Fruit fly (Drosophila melanogaster) whole organism, embryonic: Measurements from ENCODE around the gene CG13138.

Experiments used
- CG10209 ChIP-seq: fragments of 200-800 bp; sonication (Bioruptor generic); optimal IDR thresholded peaks from 3 replicates; lab custom pipeline; 2017; ENCODE audit warnings: missing biosample characterization, mild to moderate bottlenecking, missing genetic modification characterization, missing genetic modification reagents
- CG10321 ChIP-seq: fragments of 200-800 bp; sonication (Bioruptor generic); IDR thresholded peaks from 2 replicates; pipeline ENCODE4 v1.3.6; 2022; ENCODE audit warnings: missing biosample characterization, missing genetic modification characterization
- CG10462 ChIP-seq: fragments of 200-800 bp; sonication (Bioruptor generic); optimal IDR thresholded peaks from 2 replicates; lab custom pipeline; 2016; ENCODE audit warnings: missing biosample characterization, missing genetic modification characterization
- CG11456 ChIP-seq: fragments of 200-800 bp; sonication (Bioruptor generic); IDR thresholded peaks from 3 replicates; pipeline ENCODE4 v1.3.6; 2022; ENCODE audit warnings: missing biosample characterization, missing genetic modification characterization
- CG12155 ChIP-seq: fragments of 200-800 bp; sonication (Bioruptor generic); optimal IDR thresholded peaks from 3 replicates; lab custom pipeline; 2016; ENCODE audit warnings: missing biosample characterization, missing genetic modification characterization
- CG12769 ChIP-seq: fragments of 200-800 bp; sonication (Bioruptor generic); optimal IDR thresholded peaks from 2 replicates; lab custom pipeline; 2019; ENCODE audit warnings: missing biosample characterization, mild to moderate bottlenecking, missing genetic modification characterization, moderate library complexity
- CG13123 ChIP-seq: fragments of 200-800 bp; sonication (Bioruptor generic); optimal IDR thresholded peaks from 2 replicates; lab custom pipeline; 2016; ENCODE audit warnings: missing biosample characterization, missing genetic modification characterization
- CG1602 ChIP-seq: fragments of 200-800 bp; sonication (Bioruptor generic); optimal IDR thresholded peaks from 3 replicates; lab custom pipeline; 2016; ENCODE audit warnings: missing biosample characterization, missing genetic modification characterization
- CG32767 ChIP-seq: fragments of 200-800 bp; sonication (Bioruptor generic); IDR thresholded peaks from 2 replicates; pipeline ENCODE4 v1.3.6; 2022; ENCODE audit warnings: missing biosample characterization, missing genetic modification characterization
- CG4360 ChIP-seq: fragments of 200-800 bp; sonication (Bioruptor generic); IDR thresholded peaks from 2 replicates; pipeline ENCODE4 v1.3.6; 2022; ENCODE audit warnings: missing biosample characterization, missing genetic modification characterization
- CG4707 ChIP-seq: fragments of 200-800 bp; sonication (Bioruptor generic); optimal IDR thresholded peaks from 2 replicates; lab custom pipeline; 2018; ENCODE audit warnings: missing biosample characterization, mild to moderate bottlenecking, missing genetic modification characterization, moderate library complexity
- CG7271 ChIP-seq: fragments of 200-800 bp; sonication (Bioruptor generic); optimal IDR thresholded peaks from 2 replicates; lab custom pipeline; 2018; ENCODE audit warnings: missing biosample characterization, mild to moderate bottlenecking, missing genetic modification characterization, moderate library complexity
- CG7556 ChIP-seq: fragments of 200-800 bp; sonication (Bioruptor generic); optimal IDR thresholded peaks from 2 replicates; lab custom pipeline; 2017; ENCODE audit warnings: missing biosample characterization, mild to moderate bottlenecking, missing genetic modification characterization
- CG7987 ChIP-seq: fragments of 200-800 bp; sonication (Bioruptor generic); optimal IDR thresholded peaks from 2 replicates; lab custom pipeline; 2018; ENCODE audit warnings: missing biosample characterization, mild to moderate bottlenecking, missing genetic modification characterization, moderate library complexity
- CG8478 ChIP-seq: fragments of >200 bp; optimal IDR thresholded peaks from 2 replicates; lab custom pipeline; 2018
- CHES-1-like ChIP-seq: fragments of 200-800 bp; sonication (Bioruptor generic); optimal IDR thresholded peaks from 2 replicates; lab custom pipeline; 2016; ENCODE audit warnings: missing biosample characterization, missing genetic modification characterization
- D ChIP-seq, 2 experiments: fragments of 200-800 bp in 1 of 2; fragments of >200 bp in 1 of 2; sonication (Bioruptor generic) in 1 of 2; optimal IDR thresholded peaks; 2 replicates in 1 of 2; 3 replicates in 1 of 2; lab custom pipeline; 2017; ENCODE audit warnings: mild to moderate bottlenecking in 1 of 2, missing biosample characterization in 1 of 2, missing genetic modification characterization in 1 of 2, missing genetic modification reagents in 1 of 2
- D19A ChIP-seq: fragments of 200-800 bp; optimal IDR thresholded peaks from 3 replicates; lab custom pipeline; 2019; ENCODE audit warnings: missing biosample characterization, mild to moderate bottlenecking, missing genetic modification characterization, moderate library complexity
- Dfd ChIP-seq, 2 experiments: fragments of >200 bp; optimal IDR thresholded peaks; 2 replicates each; lab custom pipeline; 2017; ENCODE audit warnings: missing biosample characterization in 2 of 2, missing genetic modification characterization in 2 of 2
- Hey ChIP-seq: fragments of 200-800 bp; sonication (Bioruptor generic); optimal IDR thresholded peaks from 3 replicates; lab custom pipeline; 2018; ENCODE audit warnings: missing biosample characterization, mild to moderate bottlenecking, missing genetic modification characterization
- Hr78 ChIP-seq, 2 experiments: fragments of 200-800 bp in 1 of 2; fragments of >200 bp in 1 of 2; sonication (Bioruptor generic) in 1 of 2; optimal IDR thresholded peaks; 2 replicates each; lab custom pipeline; 2017 to 2019; ENCODE audit warnings: missing biosample characterization in 2 of 2, missing genetic modification characterization in 2 of 2, mild to moderate bottlenecking in 1 of 2, moderate library complexity in 1 of 2
- Lpt ChIP-seq: fragments of >200 bp; optimal IDR thresholded peaks from 2 replicates; lab custom pipeline; 2018; ENCODE audit warnings: missing biosample characterization, missing genetic modification characterization
- MBD-R2 ChIP-seq: fragments of 200-800 bp; sonication (Bioruptor generic); IDR thresholded peaks from 2 replicates; pipeline ENCODE4 v1.3.6; 2022; ENCODE audit warnings: missing biosample characterization, missing genetic modification characterization
- NFAT ChIP-seq: fragments of 200-800 bp; sonication (Bioruptor generic); IDR thresholded peaks from 2 replicates; pipeline ENCODE4 v1.3.6; 2022; ENCODE audit warnings: missing biosample characterization, missing genetic modification characterization
- Nf-YC ChIP-seq: fragments of 200-800 bp; optimal IDR thresholded peaks from 3 replicates; lab custom pipeline; 2019; ENCODE audit warnings: missing biosample characterization, mild to moderate bottlenecking, missing genetic modification characterization, moderate library complexity
- Oli ChIP-seq: fragments of 200-800 bp; sonication (Bioruptor generic); optimal IDR thresholded peaks from 2 replicates; lab custom pipeline; 2018; ENCODE audit warnings: missing biosample characterization, mild to moderate bottlenecking, missing genetic modification characterization, moderate library complexity
- Ptx1 ChIP-seq: fragments of 200-800 bp; sonication (Bioruptor generic); IDR thresholded peaks from 2 replicates; pipeline ENCODE4 v1.3.6; 2022; ENCODE audit warnings: missing biosample characterization, missing genetic modification characterization
- Rfx ChIP-seq: fragments of 200-800 bp; sonication (Bioruptor generic); IDR thresholded peaks from 2 replicates; pipeline ENCODE4 v1.3.6; 2022; ENCODE audit warnings: missing biosample characterization, missing genetic modification characterization
- Scr ChIP-seq: fragments of 200-800 bp; sonication (Bioruptor generic); IDR thresholded peaks from 2 replicates; pipeline ENCODE4 v1.3.6; 2022; ENCODE audit warnings: missing biosample characterization, missing genetic modification characterization; ENCODE audit not compliant: partially characterized antibody
- Side ChIP-seq: fragments of 200-800 bp; sonication (Bioruptor generic); optimal IDR thresholded peaks from 2 replicates; lab custom pipeline; 2016; ENCODE audit warnings: missing biosample characterization, missing genetic modification characterization
- Sox102F ChIP-seq: fragments of 200-800 bp; sonication (Bioruptor generic); optimal IDR thresholded peaks from 2 replicates; lab custom pipeline; 2018; ENCODE audit warnings: missing biosample characterization, mild to moderate bottlenecking, missing genetic modification characterization, moderate library complexity
- TFAM ChIP-seq: fragments of 200-800 bp; sonication (Bioruptor generic); optimal IDR thresholded peaks from 2 replicates; lab custom pipeline; 2017; ENCODE audit warnings: missing biosample characterization, missing genetic modification characterization, inconsistent platforms
- Usf ChIP-seq: fragments of 200-800 bp; sonication (Bioruptor generic); optimal IDR thresholded peaks from 2 replicates; lab custom pipeline; 2017; ENCODE audit warnings: missing genotype, missing biosample characterization, missing genetic modification characterization
- bowl ChIP-seq: fragments of 200-800 bp; sonication (Bioruptor generic); IDR thresholded peaks from 2 replicates; pipeline ENCODE4 v1.3.6; 2022; ENCODE audit warnings: missing biosample characterization, missing genetic modification characterization
- crc ChIP-seq: fragments of 200-800 bp; sonication (Bioruptor generic); optimal IDR thresholded peaks from 2 replicates; lab custom pipeline; 2016; ENCODE audit warnings: missing biosample characterization, missing genetic modification characterization
- dpn ChIP-seq, 2 experiments: fragments of 200-800 bp; sonication (Bioruptor generic); optimal IDR thresholded peaks; 3 replicates each; lab custom pipeline; 2016; ENCODE audit warnings: missing biosample characterization in 2 of 2, missing genetic modification characterization in 2 of 2
- fd64A ChIP-seq: fragments of 200-800 bp; sonication (Bioruptor generic); optimal IDR thresholded peaks from 3 replicates; lab custom pipeline; 2018; ENCODE audit warnings: missing biosample characterization, mild to moderate bottlenecking, missing genetic modification characterization
- gce ChIP-seq: fragments of 200-800 bp; sonication (Bioruptor generic); IDR thresholded peaks from 3 replicates; pipeline ENCODE4 v1.3.6; 2022; ENCODE audit warnings: missing biosample characterization, missing genetic modification characterization
- hb ChIP-seq: fragments of 200-800 bp; sonication (Bioruptor generic); IDR thresholded peaks from 3 replicates; pipeline ENCODE4 v1.3.6; 2022; ENCODE audit warnings: missing biosample characterization, missing genetic modification characterization; ENCODE audit not compliant: partially characterized antibody
- hkb ChIP-seq, 2 experiments: fragments of 200-800 bp in 1 of 2; fragments of >200 bp in 1 of 2; sonication (Bioruptor generic) in 1 of 2; IDR thresholded peaks in 1 of 2; optimal IDR thresholded peaks in 1 of 2; 2 replicates each; pipeline versions ENCODE4 v1.3.6 to Lab custom; 2017 to 2022; ENCODE audit warnings: missing biosample characterization in 1 of 2, missing genetic modification characterization in 1 of 2
- lmd ChIP-seq: fragments of 200-800 bp; sonication (Bioruptor generic); IDR thresholded peaks from 2 replicates; pipeline ENCODE4 v1.3.6; 2022; ENCODE audit warnings: missing biosample characterization, missing genetic modification characterization
- lov ChIP-seq, 2 experiments: fragments of 200-800 bp in 1 of 2; fragments of >200 bp in 1 of 2; sonication (Bioruptor generic) in 1 of 2; IDR thresholded peaks in 1 of 2; optimal IDR thresholded peaks in 1 of 2; 2 replicates in 1 of 2; 3 replicates in 1 of 2; pipeline versions ENCODE4 v1.3.6 to Lab custom; 2017 to 2022; ENCODE audit warnings: missing biosample characterization in 1 of 2, missing genetic modification characterization in 1 of 2
- pros ChIP-seq: fragments of 200-800 bp; sonication (Bioruptor generic); optimal IDR thresholded peaks from 3 replicates; lab custom pipeline; 2019; ENCODE audit warnings: missing biosample characterization, mild to moderate bottlenecking, missing genetic modification characterization, moderate library complexity
- sc ChIP-seq, 3 experiments: fragments of >200 bp in 2 of 3; fragments of 200-800 bp in 1 of 3; sonication (Bioruptor generic) in 1 of 3; optimal IDR thresholded peaks; 2 replicates in 2 of 3; 3 replicates in 1 of 3; lab custom pipeline; 2017; ENCODE audit warnings: mild to moderate bottlenecking in 1 of 3, missing biosample characterization in 1 of 3, missing genetic modification characterization in 1 of 3, missing genetic modification reagents in 1 of 3
- sens-2 ChIP-seq: fragments of 200-800 bp; sonication (Bioruptor generic); IDR thresholded peaks from 2 replicates; pipeline ENCODE4 v1.3.6; 2022; ENCODE audit warnings: missing biosample characterization, missing genetic modification characterization
- sr ChIP-seq: fragments of 200-800 bp; sonication (Bioruptor generic); IDR thresholded peaks from 3 replicates; pipeline ENCODE4 v1.3.6; 2022; ENCODE audit warnings: missing biosample characterization, missing genetic modification characterization
- tll ChIP-seq, 2 experiments: fragments of 200-800 bp in 1 of 2; fragments of >200 bp in 1 of 2; sonication (Bioruptor generic) in 1 of 2; optimal IDR thresholded peaks; 2 replicates each; lab custom pipeline; 2017 to 2019; ENCODE audit warnings: missing biosample characterization in 2 of 2, missing genetic modification characterization in 2 of 2, mild to moderate bottlenecking in 1 of 2, moderate library complexity in 1 of 2
- zf30C ChIP-seq: fragments of 200-800 bp; sonication (Bioruptor generic); optimal IDR thresholded peaks from 3 replicates; lab custom pipeline; 2018; ENCODE audit warnings: missing biosample characterization, mild to moderate bottlenecking, missing genetic modification characterization

CG13138 gene

DNA sequence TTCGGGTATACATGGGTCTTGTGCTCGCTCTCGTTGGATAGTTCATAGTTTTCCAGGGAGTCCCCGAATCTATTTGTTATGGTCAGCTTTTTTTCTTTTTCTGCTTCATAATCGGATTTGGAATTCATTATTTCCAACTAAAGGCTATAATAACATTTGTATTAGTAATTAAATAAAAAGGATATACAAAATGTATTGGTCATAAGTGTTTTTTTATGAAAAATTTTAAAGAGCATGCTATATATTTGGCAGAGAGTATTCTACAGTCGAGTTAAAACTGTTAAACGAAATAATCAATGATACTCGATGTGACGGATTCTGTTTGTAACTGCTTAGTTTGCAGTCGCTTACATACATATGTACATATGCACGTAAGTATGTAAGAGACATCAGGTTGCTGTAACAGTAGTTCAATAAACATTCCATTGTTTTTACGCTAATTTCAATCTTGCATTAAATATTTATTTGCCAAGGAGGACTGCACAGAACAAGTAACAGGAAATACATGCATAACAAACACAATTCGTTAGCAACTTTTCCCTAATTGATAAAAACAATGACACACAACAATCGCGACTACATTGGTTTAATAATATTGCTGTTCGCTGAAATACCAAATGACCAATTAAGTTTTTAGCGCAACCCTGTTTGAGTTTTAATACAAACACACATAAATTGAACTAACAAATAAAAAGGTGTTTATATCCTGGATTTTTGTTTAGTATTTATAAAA lies 2.6 kb downstream of the CG13138 start (continued):
- TF ChIP-seq zf30C (GFP tag; lab: Kevin White, UChicago) (no peak), CG13123 (GFP tag; lab: Kevin White, UChicago) (no peak), Dfd (GFP tag; optimal IDR thresholded peaks at IDR 0.05; lab: Kevin White, UChicago) (no peak), Ptx1 (GFP tag; lab: Robert Waterston, UW) (no peak), CG8478 (lab: Kevin White, UChicago) (no peak), D (optimal IDR thresholded peaks at IDR 0.05; lab: Kevin White, UChicago) (no peak), D (GFP tag; optimal IDR thresholded peaks at IDR 0.05; lab: Kevin White, UChicago) (no peak), CG10321 (GFP tag; lab: Robert Waterston, UW) (no peak), CG4707 (GFP tag; lab: Kevin White, UChicago) (no peak), CG7556 (GFP tag; lab: Kevin White, UChicago) (no peak), Hey (tag; lab: Kevin White, UChicago) (no peak), gce (GFP tag; lab: Robert Waterston, UW) (no peak), CHES-1-like (no peak), CG32767 (GFP tag; lab: Robert Waterston, UW) (no peak), sr (no peak), crc (GFP tag; lab: Kevin White, UChicago) (no peak), lmd (GFP tag; lab: Robert Waterston, UW) (no peak), sens-2 (GFP tag; lab: Robert Waterston, UW) (no peak), hb (GFP tag; lab: Robert Waterston, UW) (no peak), lov (optimal IDR thresholded peaks at IDR 0.05; lab: Kevin White, UChicago) (no peak), lov (GFP tag; IDR thresholded peaks at IDR 0.05; lab: Robert Waterston, UW) (no peak), fd64A (GFP tag; lab: Kevin White, UChicago) (no peak), CG12155 (GFP tag; lab: Kevin White, UChicago) (no peak), Scr (peak; percentile 28; the same call in 1 of the 2 replicates), CG1602 (GFP tag; lab: Kevin White, UChicago) (no peak), Hr78 (GFP tag; optimal IDR thresholded peaks at IDR 0.05; lab: Kevin White, UChicago) (no peak), CG10462 (GFP tag; lab: Kevin White, UChicago) (no peak), sc (optimal IDR thresholded peaks at IDR 0.05; lab: Kevin White, UChicago) (no peak), sc (GFP tag; optimal IDR thresholded peaks at IDR 0.05; lab: Kevin White, UChicago) (no peak), MBD-R2 (GFP tag; lab: Robert Waterston, UW) (no peak), Sox102F (no peak), TFAM (GFP tag; lab: Kevin White, UChicago) (no peak), Oli (tag; lab: Kevin White, UChicago) (peak; percentile 17), NFAT (GFP tag; lab: Robert Waterston, UW) (no peak), CG4360 (GFP tag; lab: Robert Waterston, UW) (no peak), dpn (GFP tag; optimal IDR thresholded peaks at IDR 0.05; lab: Kevin White, UChicago) (peak in 1 of 2 experiments; percentile 8), Lpt (GFP tag; lab: Kevin White, UChicago) (no peak), CG12769 (no peak), CG7271 (tag; lab: Kevin White, UChicago) (no peak), bowl (GFP tag; lab: Robert Waterston, UW) (no peak), CG11456 (GFP tag; lab: Robert Waterston, UW) (no peak), pros (no peak), CG7987 (GFP tag; lab: Kevin White, UChicago) (no peak), Usf (no peak), CG10209 (GFP tag; lab: Kevin White, UChicago) (no peak), Rfx (GFP tag; lab: Robert Waterston, UW) (no peak), tll (GFP tag; optimal IDR thresholded peaks at IDR 0.05; lab: Kevin White, UChicago) (no peak), Nf-YC (tag; lab: Kevin White, UChicago) (no peak), hkb (optimal IDR thresholded peaks at IDR 0.05; lab: Kevin White, UChicago) (no peak), hkb (GFP tag; IDR thresholded peaks at IDR 0.05; lab: Robert Waterston, UW) (0 out of 2 replicates have a peak, but pooled peaks have one; percentile 13), D19A (peak; percentile 90), Side (no peak)
